Worm (Caenorhabditis elegans) whole organism, late embryonic: ENCODE results near the gene fbxa-3.
"Not testable (repeated sequence)": the region's sequence is repeated elsewhere in the genome, so short reads cannot be mapped to it uniquely, and the experiment has no call there.

Source experiments
- C38D4.7 ChIP-seq: fragments of 200-800 bp; sonication (Bioruptor generic); optimal IDR thresholded peaks from 2 replicates; lab custom pipeline; 2018; ENCODE audit warnings: mild to moderate bottlenecking, missing genetic modification characterization, moderate library complexity, missing compliant biosample characterization
- F13H6.1 ChIP-seq: sonication (generic microtip); optimal IDR thresholded peaks from 2 replicates; lab custom pipeline; 2016; ENCODE audit warnings: missing genetic modification characterization, missing compliant biosample characterization
- K02D7.2 ChIP-seq: sonication (generic microtip); optimal IDR thresholded peaks from 2 replicates; lab custom pipeline; 2017; ENCODE audit warnings: mild to moderate bottlenecking, missing genetic modification characterization, missing compliant biosample characterization
- ahr-1 ChIP-seq: sonication (generic microtip); optimal IDR thresholded peaks from 2 replicates; lab custom pipeline; 2016; ENCODE audit warnings: missing genetic modification characterization, missing compliant biosample characterization
- ama-1 ChIP-seq: fragments of 150-350 bp; optimal IDR thresholded peaks from 2 replicates; lab custom pipeline; 2014
- ceh-9 ChIP-seq: sonication (generic microtip); optimal IDR thresholded peaks from 2 replicates; lab custom pipeline; 2016; ENCODE audit warnings: mild to moderate bottlenecking, missing genetic modification characterization, inconsistent platforms, missing compliant biosample characterization
- che-1 ChIP-seq: sonication (generic microtip); optimal IDR thresholded peaks from 2 replicates; lab custom pipeline; 2016; ENCODE audit warnings: mild to moderate bottlenecking, missing genetic modification characterization, missing compliant biosample characterization
- dmd-4 ChIP-seq: sonication (generic microtip); optimal IDR thresholded peaks from 2 replicates; lab custom pipeline; 2016; ENCODE audit warnings: borderline replicate concordance, missing genetic modification characterization, missing compliant biosample characterization
- dve-1 ChIP-seq: sonication (generic microtip); optimal IDR thresholded peaks from 2 replicates; lab custom pipeline; 2017; ENCODE audit warnings: antibody characterized with exemption, mild to moderate bottlenecking, missing genetic modification characterization, missing compliant biosample characterization
- elt-2 ChIP-seq: sonication (generic microtip); optimal IDR thresholded peaks from 2 replicates; lab custom pipeline; 2016; ENCODE audit warnings: missing genetic modification reagents, missing genetic modification characterization, missing compliant biosample characterization
- elt-4 ChIP-seq: sonication (generic microtip); optimal IDR thresholded peaks from 2 replicates; lab custom pipeline; 2016; ENCODE audit warnings: missing genetic modification characterization, missing compliant biosample characterization
- ets-4 ChIP-seq: sonication (generic microtip); optimal IDR thresholded peaks from 2 replicates; lab custom pipeline; 2016; ENCODE audit warnings: missing genetic modification characterization, missing compliant biosample characterization
- eyg-1 ChIP-seq: sonication (generic microtip); optimal IDR thresholded peaks from 2 replicates; lab custom pipeline; 2016; ENCODE audit warnings: missing genotype, missing genetic modification characterization, missing compliant biosample characterization
- fax-1 ChIP-seq: sonication (generic microtip); optimal IDR thresholded peaks from 2 replicates; lab custom pipeline; 2016; ENCODE audit warnings: missing genotype, missing genetic modification characterization, missing compliant biosample characterization
- fkh-6 ChIP-seq: sonication (generic microtip); optimal IDR thresholded peaks from 2 replicates; lab custom pipeline; 2016; ENCODE audit warnings: missing genetic modification characterization, missing compliant biosample characterization
- gmeb-2 ChIP-seq: sonication (generic microtip); optimal IDR thresholded peaks from 2 replicates; lab custom pipeline; 2016; ENCODE audit warnings: missing genetic modification characterization, inconsistent platforms, missing compliant biosample characterization
- hlh-6 ChIP-seq: sonication (generic microtip); optimal IDR thresholded peaks from 2 replicates; lab custom pipeline; 2016; ENCODE audit warnings: missing genotype, missing genetic modification characterization, missing compliant biosample characterization
- lim-6 ChIP-seq: sonication (generic microtip); optimal IDR thresholded peaks from 2 replicates; lab custom pipeline; 2016; ENCODE audit warnings: missing genetic modification characterization, missing compliant biosample characterization
- mec-3 ChIP-seq: sonication (generic microtip); optimal IDR thresholded peaks from 2 replicates; lab custom pipeline; 2016; ENCODE audit warnings: borderline replicate concordance, missing genetic modification characterization, missing compliant biosample characterization
- nfya-1 ChIP-seq: sonication (generic microtip); optimal IDR thresholded peaks from 2 replicates; lab custom pipeline; 2017; ENCODE audit warnings: missing genetic modification characterization, mild to moderate bottlenecking, missing compliant biosample characterization, antibody characterized with exemption, moderate library complexity
- nhr-232 ChIP-seq: sonication (generic microtip); optimal IDR thresholded peaks from 2 replicates; lab custom pipeline; 2016; ENCODE audit warnings: missing genetic modification characterization, missing compliant biosample characterization
- npax-4 ChIP-seq: sonication (generic microtip); optimal IDR thresholded peaks from 2 replicates; lab custom pipeline; 2016; ENCODE audit warnings: missing genetic modification characterization, missing compliant biosample characterization
- pax-1 ChIP-seq: fragments of 150-350 bp; optimal IDR thresholded peaks from 2 replicates; lab custom pipeline; 2014; ENCODE audit warnings: missing biosample characterization, missing genetic modification characterization
- pha-2 ChIP-seq: sonication (generic microtip); optimal IDR thresholded peaks from 2 replicates; lab custom pipeline; 2017; ENCODE audit warnings: mild to moderate bottlenecking, missing genetic modification characterization, missing compliant biosample characterization
- pqm-1 ChIP-seq: sonication (generic microtip); optimal IDR thresholded peaks from 2 replicates; lab custom pipeline; 2016; ENCODE audit warnings: missing genetic modification characterization, missing compliant biosample characterization
- pros-1 ChIP-seq: fragments of 150-350 bp; optimal IDR thresholded peaks from 2 replicates; lab custom pipeline; 2014; ENCODE audit warnings: missing biosample characterization, missing genetic modification reagents, missing genetic modification characterization
- rnt-1 ChIP-seq: sonication (generic microtip); optimal IDR thresholded peaks from 2 replicates; lab custom pipeline; 2016; ENCODE audit warnings: missing genetic modification characterization, missing compliant biosample characterization
- sox-4 ChIP-seq: sonication (generic microtip); optimal IDR thresholded peaks from 2 replicates; lab custom pipeline; 2017; ENCODE audit warnings: mild to moderate bottlenecking, missing genetic modification characterization, inconsistent platforms, missing compliant biosample characterization
- syd-9 ChIP-seq: sonication (generic microtip); optimal IDR thresholded peaks from 2 replicates; lab custom pipeline; 2016; ENCODE audit warnings: mild to moderate bottlenecking, missing genetic modification characterization, moderate library complexity, missing compliant biosample characterization
- tbx-2 ChIP-seq: sonication (generic microtip); optimal IDR thresholded peaks from 2 replicates; lab custom pipeline; 2016; ENCODE audit warnings: missing genetic modification characterization, missing compliant biosample characterization
- tbx-7 ChIP-seq: sonication (generic microtip); optimal IDR thresholded peaks from 2 replicates; lab custom pipeline; 2016; ENCODE audit warnings: missing genotype, missing genetic modification characterization, missing compliant biosample characterization
- unc-3 ChIP-seq, 2 experiments: fragments of 200-800 bp in 1 of 2; sonication (Bioruptor generic) in 1 of 2; sonication (generic microtip) in 1 of 2; conservative IDR thresholded peaks in 1 of 2; optimal IDR thresholded peaks in 1 of 2; 2 replicates each; pipeline versions ENCODE4 v1.3.6 to Lab custom; 2016 to 2022; ENCODE audit warnings: missing compliant biosample characterization in 2 of 2, missing genetic modification characterization in 2 of 2, missing genetic modification reagents in 1 of 2
- unc-55 ChIP-seq: sonication (generic microtip); optimal IDR thresholded peaks from 2 replicates; lab custom pipeline; 2017; ENCODE audit warnings: missing biosample characterization, missing genetic modification reagents, missing genetic modification characterization
- zip-5 ChIP-seq: sonication (generic microtip); optimal IDR thresholded peaks from 2 replicates; lab custom pipeline; 2016; ENCODE audit warnings: missing genetic modification characterization, missing compliant biosample characterization
- ztf-16 ChIP-seq: sonication (generic microtip); optimal IDR thresholded peaks from 2 replicates; lab custom pipeline; 2017; ENCODE audit warnings: missing genetic modification characterization, missing compliant biosample characterization

fbxa-3 gene

ce11 chrII:1861285-1861793 lies 40.7 kb upstream of the fbxa-3 start, which contains the start of gene C16C4.18:
Gene C16C4.18 (minus strand): TSS chrII:1861335.
- not testable (repeated sequence) for TF ChIP-seq gmeb-2, pha-2, ztf-16 (tag; lab: Kevin White, UChicago)

DNA sequence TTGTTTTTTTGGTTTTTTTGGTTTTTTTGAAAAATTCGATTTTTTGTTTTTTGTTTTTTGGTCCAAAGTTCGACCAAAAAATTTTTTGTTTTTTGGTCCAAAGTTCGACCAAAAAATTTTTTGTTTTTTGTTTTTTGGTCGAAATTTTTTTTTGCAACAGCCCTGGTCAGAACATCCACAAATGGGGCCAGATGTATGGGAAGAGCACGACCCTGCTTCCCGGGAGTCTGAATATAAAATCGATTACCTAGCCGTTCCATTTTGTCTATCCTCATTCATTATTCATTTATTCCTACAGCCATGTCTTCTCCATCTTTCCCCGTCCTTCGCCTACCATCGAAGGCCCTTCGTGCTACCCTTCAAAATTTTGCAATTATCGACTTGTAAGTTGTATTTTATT lies 33.4 kb upstream of the fbxa-3 start, which contains the start of gene fbxb-95:
fbxb-95 (plus strand) TSS at position 301 of the 400 bp plus-strand sequence.
- TF ChIP-seq nfya-1; hlh-6 (tag; lab: Kevin White, UChicago); elt-4 (tag; lab: Kevin White, UChicago): not testable (repeated sequence)

- TF ChIP-seq mec-3 (no peak), tbx-7 (tag; lab: Kevin White, UChicago) (no peak), ama-1 (lab: Kevin White, UChicago) (no peak), ahr-1 (tag; lab: Kevin White, UChicago) (no peak), pros-1 (tag; lab: Kevin White, UChicago) (no peak), ceh-9 (tag; lab: Kevin White, UChicago) (no peak), lim-6 (tag; lab: Kevin White, UChicago) (no peak), tbx-2 (tag; lab: Kevin White, UChicago) (no peak), unc-55 (no peak), sox-4 (tag; lab: Kevin White, UChicago) (no peak), npax-4 (no peak), hlh-6 (tag; lab: Kevin White, UChicago) (no peak), fkh-6 (no peak), dmd-4 (tag; lab: Kevin White, UChicago) (no peak), F13H6.1 (tag; lab: Kevin White, UChicago) (no peak), unc-3 (GFP tag; conservative IDR thresholded peaks at IDR 0.05; lab: Robert Waterston, UW) (no peak), unc-3 (tag; optimal IDR thresholded peaks at IDR 0.05; lab: Kevin White, UChicago) (no peak), zip-5 (no peak), dve-1 (no peak)
These were observed 31.8 kb upstream of the fbxa-3 start, which contains the start of gene C52E2.2 for ce11 chrII:1852503-1852902. Gene C52E2.2 (plus strand): TSS chrII:1852803.

ce11 chrII:1851716-1852115 lies 31.0 kb upstream of the fbxa-3 start:
- TF ChIP-seq pqm-1 (tag; lab: Kevin White, UChicago) (peak; percentile 79), pax-1 (tag; lab: Kevin White, UChicago) (no peak), dve-1 (no peak), che-1 (no peak), eyg-1 (tag; lab: Kevin White, UChicago) (no peak), rnt-1 (tag; lab: Kevin White, UChicago) (no peak), F13H6.1 (tag; lab: Kevin White, UChicago) (no peak), hlh-6 (tag; lab: Kevin White, UChicago) (no peak), elt-2 (tag; lab: Kevin White, UChicago) (peak; percentile 99)
- TF ChIP-seq, all 69 proteins: peak for 2

DNA sequence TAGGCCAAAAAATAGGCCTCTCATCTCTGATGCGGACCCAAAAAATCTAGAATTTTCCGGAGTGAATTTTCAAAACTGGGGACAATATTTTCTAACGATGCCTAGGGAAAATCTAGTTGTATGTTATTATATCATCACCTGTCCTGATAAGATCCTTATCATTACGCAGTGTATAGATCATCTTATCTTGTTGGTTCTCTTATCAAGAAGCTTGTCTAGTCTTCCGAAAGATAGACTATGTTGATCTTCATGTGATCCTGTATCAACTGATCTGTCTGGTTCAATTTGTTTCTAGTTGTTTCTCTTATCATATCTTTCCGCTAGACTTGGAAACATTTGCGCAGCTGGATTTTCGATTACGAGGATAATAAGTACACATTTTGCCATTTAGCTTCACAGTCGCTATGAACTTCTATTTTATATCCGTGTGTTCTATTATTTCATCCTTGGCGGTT lies 30.2 kb upstream of the fbxa-3 start, which contains the start of gene C52E2.3:
C52E2.3 (plus strand) TSS at position 405 of the 455 bp plus-strand sequence.
- TF ChIP-seq elt-2 (tag; lab: Kevin White, UChicago) (peak; percentile 89), nfya-1 (no peak), syd-9 (no peak)
- TF ChIP-seq, all 69 proteins: peak for 1

DNA sequence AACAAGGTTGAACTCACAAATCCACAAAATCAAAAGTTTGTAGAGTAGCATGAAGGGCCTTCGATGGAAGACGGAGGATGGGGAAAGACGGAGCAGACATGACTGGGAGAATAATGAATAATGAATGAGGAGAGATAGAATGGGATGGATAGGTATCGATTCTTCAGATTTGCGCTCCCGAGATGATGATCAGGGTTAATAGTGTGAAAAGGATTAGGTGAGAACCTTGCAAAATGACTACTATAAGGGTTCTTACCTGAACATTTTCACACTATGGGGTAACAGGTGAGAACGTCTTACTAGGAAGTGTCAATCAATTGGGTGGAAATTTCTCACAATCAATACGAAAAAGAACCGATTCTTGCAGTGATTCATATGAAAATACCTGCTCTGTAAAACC lies 29.6 kb upstream of the fbxa-3 start, which contains the start of gene fbxb-96:
fbxb-96 (minus strand) TSS at position 101 of the 400 bp plus-strand sequence.
- TF ChIP-seq nfya-1 (no peak), elt-2 (tag; lab: Kevin White, UChicago) (no peak), nhr-232 (tag; lab: Kevin White, UChicago) (no peak), fax-1 (tag; lab: Kevin White, UChicago) (no peak), C38D4.7 (no peak), che-1 (no peak), ets-4 (tag; lab: Kevin White, UChicago) (no peak), K02D7.2 (tag; lab: Kevin White, UChicago) (no peak), npax-4 (no peak)
- TF ChIP-seq, all 69 proteins: peak for 0
